Fruit fly (Drosophila melanogaster): ENCODE measurements around the gene Med.

The Med gene

DNA sequence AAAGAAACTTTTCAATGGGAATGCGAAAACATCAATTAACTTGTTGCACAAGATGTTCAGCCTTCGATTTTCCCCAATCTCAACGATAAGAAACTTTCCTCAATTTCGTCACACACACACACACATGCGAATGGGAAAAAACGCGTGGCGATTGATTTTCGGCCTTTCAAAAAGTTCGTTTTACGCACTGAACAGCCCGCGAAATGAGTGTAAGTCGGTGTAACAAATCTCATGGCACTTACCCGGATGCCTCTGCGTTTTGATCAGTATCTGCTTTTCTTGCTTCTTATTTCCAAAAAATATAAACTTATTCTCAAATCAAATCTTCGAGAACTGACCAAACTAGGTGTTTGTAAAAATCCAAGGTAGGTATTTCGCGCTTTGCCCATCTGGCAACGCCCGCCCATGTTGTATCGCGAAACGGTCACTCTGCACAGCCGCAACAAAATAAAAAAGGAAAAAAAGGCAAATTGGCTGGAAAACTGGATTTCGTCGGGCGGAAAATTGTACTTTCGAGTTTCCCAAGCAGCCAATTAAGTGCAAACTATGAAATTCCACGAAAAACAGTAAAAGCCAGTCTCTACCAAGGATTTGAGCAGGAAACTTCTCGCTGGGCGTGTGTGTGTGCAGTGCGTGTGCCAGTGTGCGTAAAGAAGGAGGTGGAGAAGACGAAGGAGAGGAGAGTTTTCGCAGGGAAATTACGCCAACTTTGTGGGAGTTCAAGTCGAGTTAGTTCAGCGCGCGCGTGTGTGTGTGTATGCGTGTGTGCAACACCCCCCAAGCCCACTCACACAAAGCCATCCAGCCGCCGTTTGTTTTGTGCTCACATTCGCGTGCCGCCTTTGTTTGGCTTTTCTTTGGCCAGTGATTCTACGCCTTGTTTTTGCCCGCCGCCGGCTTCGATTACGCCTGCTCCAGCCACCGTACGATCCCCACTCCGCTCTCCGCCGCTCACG, at the start of gene Med (continued):
- TF ChIP-seq zfh1 (GFP tag; IDR thresholded peaks at IDR 0.05), result no peak
- TF ChIP-seq grn (GFP tag; optimal IDR thresholded peaks at IDR 0.05), result peak; percentile 55
- no peak for TF ChIP-seq Gug (GFP tag; IDR thresholded peaks at IDR 0.05)
- no peak for TF ChIP-seq cad (GFP tag; optimal IDR thresholded peaks at IDR 0.05)
- TF ChIP-seq mld (GFP tag; IDR thresholded peaks at IDR 0.05; ENCODE audit: partially characterized antibody), result no peak
- no peak for TF ChIP-seq h (optimal IDR thresholded peaks at IDR 0.05)
- no peak for TF ChIP-seq CG10209 (GFP tag; optimal IDR thresholded peaks at IDR 0.05)
- peak; percentile 31 for TF ChIP-seq CG17829 (tag; optimal IDR thresholded peaks at IDR 0.05)
- peak; percentile 89 for TF ChIP-seq pzg (GFP tag; optimal IDR thresholded peaks at IDR 0.05)
- no peak for TF ChIP-seq CG18476 (GFP tag; optimal IDR thresholded peaks at IDR 0.05)
- TF ChIP-seq CG17385 (GFP tag; optimal IDR thresholded peaks at IDR 0.05), result no peak
- TF ChIP-seq CG17328 (GFP tag; IDR thresholded peaks at IDR 0.05), result no peak
- no peak for TF ChIP-seq CG1529 (GFP tag; optimal IDR thresholded peaks at IDR 0.05)
- TF ChIP-seq CG1792 (GFP tag; optimal IDR thresholded peaks at IDR 0.05), result peak; percentile 55
- TF ChIP-seq Bteb2 (GFP tag; optimal IDR thresholded peaks at IDR 0.05), result no peak
- no peak for TF ChIP-seq al (GFP tag; IDR thresholded peaks at IDR 0.05)
- no peak for TF ChIP-seq CG4707 (GFP tag; optimal IDR thresholded peaks at IDR 0.05)
- no peak for TF ChIP-seq maf-S (GFP tag; optimal IDR thresholded peaks at IDR 0.05)
- TF ChIP-seq Deaf1 (tag; optimal IDR thresholded peaks at IDR 0.05), result no peak
- TF ChIP-seq Sin3A (optimal IDR thresholded peaks at IDR 0.05), result peak; percentile 91
- TF ChIP-seq HLH54F (GFP tag; optimal IDR thresholded peaks at IDR 0.05), result no peak
- TF ChIP-seq CG16779 (GFP tag; IDR thresholded peaks at IDR 0.05), result no peak
- TF ChIP-seq NC2α (GFP tag; optimal IDR thresholded peaks at IDR 0.05), result no peak
- no peak for TF ChIP-seq Lpt (GFP tag; optimal IDR thresholded peaks at IDR 0.05)
- TF ChIP-seq CoRest (tag; optimal IDR thresholded peaks at IDR 0.05), result peak; percentile 48
- TF ChIP-seq CG14710 (tag; optimal IDR thresholded peaks at IDR 0.05), result peak; percentile 51
- no peak for TF ChIP-seq slbo (GFP tag; IDR thresholded peaks at IDR 0.05)
- TF ChIP-seq CG10543 (GFP tag; optimal IDR thresholded peaks at IDR 0.05), result peak; percentile 9
- TF ChIP-seq pros (GFP tag; optimal IDR thresholded peaks at IDR 0.05), result peak; percentile 50
- peak; percentile 81 for TF ChIP-seq dm (GFP tag; optimal IDR thresholded peaks at IDR 0.05)
- no peak for TF ChIP-seq CG17361 (GFP tag; IDR thresholded peaks at IDR 0.05)
- no peak for TF ChIP-seq org-1 (GFP tag; optimal IDR thresholded peaks at IDR 0.05)
- TF ChIP-seq twi (tag; optimal IDR thresholded peaks at IDR 0.05), result no peak
- TF ChIP-seq oc (tag; optimal IDR thresholded peaks at IDR 0.05), result no peak
- TF ChIP-seq jumu (GFP tag; optimal IDR thresholded peaks at IDR 0.05), result peak; percentile 22
- no peak for TF ChIP-seq CG3281 (GFP tag; optimal IDR thresholded peaks at IDR 0.05)
- no peak for TF ChIP-seq CG5953 (GFP tag; IDR thresholded peaks at IDR 0.05)
- TF ChIP-seq crc (GFP tag; optimal IDR thresholded peaks at IDR 0.05), result no peak
- TF ChIP-seq Elba2 (GFP tag; optimal IDR thresholded peaks at IDR 0.05), result peak; percentile 76
- TF ChIP-seq CG6254 (GFP tag; optimal IDR thresholded peaks at IDR 0.05), result no peak
- TF ChIP-seq tgo (GFP tag; IDR thresholded peaks at IDR 0.05), result no peak
- TF ChIP-seq GATAe (GFP tag; conservative IDR thresholded peaks at IDR 0.05), result no peak
- TF ChIP-seq CG30020 (tag; optimal IDR thresholded peaks at IDR 0.05), result peak; percentile 40
- TF ChIP-seq nerfin-1 (tag; optimal IDR thresholded peaks at IDR 0.05), result no peak
- no peak for TF ChIP-seq danr (GFP tag; IDR thresholded peaks at IDR 0.05)
- TF ChIP-seq ATbp (GFP tag; optimal IDR thresholded peaks at IDR 0.05), result no peak
- TF ChIP-seq dimm (GFP tag; IDR thresholded peaks at IDR 0.05), result no peak
- TF ChIP-seq Jarid2 (GFP tag; optimal IDR thresholded peaks at IDR 0.05), result peak; percentile 3
- TF ChIP-seq CG4730 (GFP tag; IDR thresholded peaks at IDR 0.05), result no peak
- TF ChIP-seq Camta (GFP tag; optimal IDR thresholded peaks at IDR 0.05), result no peak
- TF ChIP-seq CG1603 (tag; optimal IDR thresholded peaks at IDR 0.05), result peak; percentile 67
